Worm (Caenorhabditis elegans): ENCODE measurements around the gene ZC449.8.

ce11 chrX:5017591-5017990, 1.7 kb downstream of the ZC449.8 start, which contains the start of gene sek-3:
- TF ChIP-seq tab-1 (GFP tag; IDR thresholded peaks at IDR 0.05) (no peak), ztf-23 (GFP tag; IDR thresholded peaks at IDR 0.05) (no peak), flt-1 (GFP tag; IDR thresholded peaks at IDR 0.05) (no peak), med-1 (GFP tag; optimal IDR thresholded peaks at IDR 0.05; ENCODE audit: insufficient read depth) (no peak)
